Worm (Caenorhabditis elegans) whole organism, midembryonic: Measurements from ENCODE around the gene ptr-14.
"Not testable (repeated sequence)": the region's sequence is repeated elsewhere in the genome, so short reads cannot be mapped to it uniquely, and the experiment has no call there.

ENCODE experiments used
- T22C8.4 ChIP-seq: fragments of 200-800 bp; sonication (Bioruptor generic); IDR thresholded peaks from 2 replicates; pipeline ENCODE4 v1.3.6; 2022; ENCODE audit warnings: missing genetic modification characterization, missing compliant biosample characterization
- cog-1 ChIP-seq: sonication (generic microtip); optimal IDR thresholded peaks from 2 replicates; lab custom pipeline; 2016; ENCODE audit warnings: missing genetic modification characterization, missing compliant biosample characterization
- flt-1 ChIP-seq: fragments of 200-800 bp; sonication (Bioruptor generic); IDR thresholded peaks from 2 replicates; pipeline ENCODE4 v1.3.6; 2022; ENCODE audit warnings: missing genetic modification characterization, missing compliant biosample characterization
- klf-2 ChIP-seq: fragments of 200-800 bp; sonication (Bioruptor generic); conservative IDR thresholded peaks from 2 replicates; pipeline ENCODE4 v1.3.6; 2022; ENCODE audit warnings: missing genetic modification reagents, missing genetic modification characterization, missing compliant biosample characterization
- med-1 ChIP-seq: sonication (generic microtip); optimal IDR thresholded peaks from 2 replicates; lab custom pipeline; 2017; ENCODE audit warnings: missing genetic modification characterization, mild to moderate bottlenecking, missing compliant biosample characterization, antibody characterized with exemption, missing genetic modification reagents; ENCODE audit not compliant: insufficient read depth
- ref-1 ChIP-seq: fragments of 200-800 bp; sonication (Bioruptor generic); conservative IDR thresholded peaks from 2 replicates; pipeline ENCODE4 v1.3.6; 2022; ENCODE audit warnings: missing genetic modification reagents, missing genetic modification characterization, missing compliant biosample characterization
- tab-1 ChIP-seq: fragments of 200-800 bp; sonication (Bioruptor generic); IDR thresholded peaks from 2 replicates; pipeline ENCODE4 v1.3.6; 2022; ENCODE audit warnings: missing genetic modification characterization, missing compliant biosample characterization
- ztf-23 ChIP-seq: fragments of 200-800 bp; sonication (Bioruptor generic); IDR thresholded peaks from 2 replicates; pipeline ENCODE4 v1.3.6; 2022; ENCODE audit warnings: missing genetic modification reagents, missing genetic modification characterization, missing compliant biosample characterization
- ztf-29 ChIP-seq: fragments of 200-800 bp; sonication (Bioruptor generic); IDR thresholded peaks from 2 replicates; pipeline ENCODE4 v1.3.6; 2022; ENCODE audit warnings: missing genetic modification reagents, missing genetic modification characterization, missing compliant biosample characterization

Gene ptr-14

ce11 chrIV:10612281-10612680, 2.9 kb upstream of the ptr-14 start:
- no peak for TF ChIP-seq flt-1 (GFP tag; lab: Robert Waterston, UW)
- no peak for TF ChIP-seq cog-1
- TF ChIP-seq T22C8.4 (GFP tag; lab: Robert Waterston, UW) = no peak
- TF ChIP-seq ztf-29 = no peak
- no peak for TF ChIP-seq ztf-23 (GFP tag; lab: Robert Waterston, UW)
- no peak for TF ChIP-seq klf-2 (GFP tag; lab: Robert Waterston, UW)
- no peak for TF ChIP-seq med-1 (GFP tag; lab: Kevin White, UChicago)
- TF ChIP-seq ref-1 (GFP tag; lab: Robert Waterston, UW) = no peak
- no peak for TF ChIP-seq tab-1 (GFP tag; lab: Robert Waterston, UW)

- TF ChIP-seq cog-1 (no peak), tab-1 (GFP tag; lab: Robert Waterston, UW) (no peak), ref-1 (GFP tag; lab: Robert Waterston, UW) (no peak), ztf-29 (no peak), T22C8.4 (GFP tag; lab: Robert Waterston, UW) (no peak), ztf-23 (GFP tag; lab: Robert Waterston, UW) (no peak), med-1 (GFP tag; lab: Kevin White, UChicago) (no peak), klf-2 (GFP tag; lab: Robert Waterston, UW) (no peak), flt-1 (GFP tag; lab: Robert Waterston, UW) (no peak)
Observed at ce11 chrIV:10616366-10616765, 1.1 kb downstream of the ptr-14 start.

ce11 chrIV:10617099-10617498, 1.9 kb downstream of the ptr-14 start:
- no peak for TF ChIP-seq cog-1
- TF ChIP-seq ztf-29 = no peak
- no peak for TF ChIP-seq flt-1 (GFP tag; lab: Robert Waterston, UW)
- TF ChIP-seq tab-1 (GFP tag; lab: Robert Waterston, UW) = no peak
- no peak for TF ChIP-seq klf-2 (GFP tag; lab: Robert Waterston, UW)
- no peak for TF ChIP-seq T22C8.4 (GFP tag; lab: Robert Waterston, UW)
- TF ChIP-seq ztf-23 (GFP tag; lab: Robert Waterston, UW) = no peak
- no peak for TF ChIP-seq med-1 (GFP tag; lab: Kevin White, UChicago)
- TF ChIP-seq ref-1 (GFP tag; lab: Robert Waterston, UW) = no peak

DNA sequence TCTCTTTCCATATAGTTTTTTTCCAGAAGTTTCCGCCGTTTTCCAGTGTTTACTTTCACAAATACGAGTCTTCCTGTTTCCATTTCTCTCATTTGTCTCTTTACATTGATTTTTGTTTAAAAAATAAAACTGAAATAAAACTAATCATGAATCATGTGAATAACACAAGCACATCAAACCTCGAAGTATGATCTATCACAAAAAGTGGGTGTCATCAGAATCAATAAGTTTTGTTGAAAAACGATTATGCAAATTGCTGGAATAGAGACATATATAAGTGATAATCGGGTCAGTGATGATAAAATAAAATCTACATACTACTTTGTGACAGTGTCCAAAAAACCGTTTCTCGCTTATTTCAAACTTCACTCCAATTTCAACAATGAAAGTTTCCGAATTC, 5.6 kb downstream of the ptr-14 start, which contains the start of gene R09H10.7:
R09H10.7 (plus strand) TSS at position 301 of the 400 bp plus-strand sequence.
- TF ChIP-seq flt-1 (GFP tag; lab: Robert Waterston, UW) = no peak
- no peak for TF ChIP-seq klf-2 (GFP tag; lab: Robert Waterston, UW)
- no peak for TF ChIP-seq med-1 (GFP tag; lab: Kevin White, UChicago)
- no peak for TF ChIP-seq cog-1
- no peak for TF ChIP-seq tab-1 (GFP tag; lab: Robert Waterston, UW)
- TF ChIP-seq ztf-23 (GFP tag; lab: Robert Waterston, UW) = no peak
- no peak for TF ChIP-seq ref-1 (GFP tag; lab: Robert Waterston, UW)
- no peak for TF ChIP-seq ztf-29
- TF ChIP-seq T22C8.4 (GFP tag; lab: Robert Waterston, UW) = no peak

DNA sequence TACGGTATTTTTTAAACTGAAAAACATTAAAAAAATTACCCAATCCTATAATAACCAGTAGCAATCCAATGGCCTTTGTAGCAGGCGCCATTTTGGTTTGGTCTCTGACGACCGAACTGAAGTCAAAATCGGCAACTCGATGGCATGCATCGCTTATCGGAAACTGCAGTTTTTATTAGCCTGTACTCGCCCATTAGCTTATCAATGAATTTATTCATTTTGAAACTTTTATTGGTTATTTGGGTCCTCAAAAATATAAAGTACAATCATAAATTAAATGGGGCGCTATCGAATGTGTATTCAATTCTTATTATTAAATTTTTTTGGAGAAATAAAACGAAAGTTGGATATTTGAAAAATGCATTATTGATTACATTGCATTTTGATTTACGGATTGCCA, 13.5 kb downstream of the ptr-14 start, which contains the start of gene R09H10.5:
R09H10.5 (minus strand) TSS at position 106 of the 400 bp plus-strand sequence.
- TF ChIP-seq ztf-29 = no peak
- no peak for TF ChIP-seq cog-1
- no peak for TF ChIP-seq ztf-23 (GFP tag; lab: Robert Waterston, UW)
- TF ChIP-seq med-1 (GFP tag; lab: Kevin White, UChicago) = no peak
- no peak for TF ChIP-seq tab-1 (GFP tag; lab: Robert Waterston, UW)
- no peak for TF ChIP-seq klf-2 (GFP tag; lab: Robert Waterston, UW)
- no peak for TF ChIP-seq ref-1 (GFP tag; lab: Robert Waterston, UW)
- no peak for TF ChIP-seq T22C8.4 (GFP tag; lab: Robert Waterston, UW)
- no peak for TF ChIP-seq flt-1 (GFP tag; lab: Robert Waterston, UW)

ce11 chrIV:10630953-10631554, 15.8 kb downstream of the ptr-14 start, which contains the start of gene F56C4.4:
F56C4.4 (minus strand) TSS chrIV:10631267.
- TF ChIP-seq klf-2 (GFP tag; lab: Robert Waterston, UW) (no peak), T22C8.4 (GFP tag; lab: Robert Waterston, UW) (no peak), ztf-29 (no peak), tab-1 (GFP tag; lab: Robert Waterston, UW) (no peak)

DNA sequence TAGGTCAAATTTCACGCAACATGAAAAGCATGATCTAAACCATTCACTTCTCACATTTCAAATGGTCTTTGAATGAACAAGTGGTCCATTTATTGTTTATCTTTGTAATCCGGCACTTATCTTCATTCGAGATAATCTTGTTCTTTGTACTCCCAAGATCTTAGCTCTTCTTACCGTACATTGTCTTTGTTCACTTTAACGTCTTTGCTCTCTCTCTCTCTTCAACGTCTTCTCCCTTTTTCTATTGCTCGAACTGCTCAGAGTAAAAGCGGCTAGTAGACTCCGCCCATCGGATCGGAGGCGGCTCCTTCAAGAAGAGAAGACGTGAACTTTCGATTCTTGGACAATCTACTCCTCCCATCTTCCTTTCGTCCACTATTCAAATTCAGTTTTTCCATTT, 21.4 kb downstream of the ptr-14 start, which contains the start of gene F56C4.1:
F56C4.1 (plus strand) TSS at position 301 of the 400 bp plus-strand sequence.
- TF ChIP-seq ztf-23 (GFP tag; lab: Robert Waterston, UW) (no peak), ref-1 (GFP tag; lab: Robert Waterston, UW) (no peak), flt-1 (GFP tag; lab: Robert Waterston, UW) (no peak), T22C8.4 (GFP tag; lab: Robert Waterston, UW) (no peak), cog-1 (no peak), ztf-29 (no peak), klf-2 (GFP tag; lab: Robert Waterston, UW) (no peak), tab-1 (GFP tag; lab: Robert Waterston, UW) (no peak), med-1 (GFP tag; lab: Kevin White, UChicago) (no peak)

- TF ChIP-seq T22C8.4 (GFP tag; lab: Robert Waterston, UW) = no peak
- TF ChIP-seq ref-1 (GFP tag; lab: Robert Waterston, UW) = no peak
- no peak for TF ChIP-seq cog-1
- TF ChIP-seq med-1 (GFP tag; lab: Kevin White, UChicago) = no peak
Observed at ce11 chrIV:10638977-10639376, 23.8 kb downstream of the ptr-14 start, which contains the start of gene F56C4.2. F56C4.2 (plus strand) TSS chrIV:10639277.

DNA sequence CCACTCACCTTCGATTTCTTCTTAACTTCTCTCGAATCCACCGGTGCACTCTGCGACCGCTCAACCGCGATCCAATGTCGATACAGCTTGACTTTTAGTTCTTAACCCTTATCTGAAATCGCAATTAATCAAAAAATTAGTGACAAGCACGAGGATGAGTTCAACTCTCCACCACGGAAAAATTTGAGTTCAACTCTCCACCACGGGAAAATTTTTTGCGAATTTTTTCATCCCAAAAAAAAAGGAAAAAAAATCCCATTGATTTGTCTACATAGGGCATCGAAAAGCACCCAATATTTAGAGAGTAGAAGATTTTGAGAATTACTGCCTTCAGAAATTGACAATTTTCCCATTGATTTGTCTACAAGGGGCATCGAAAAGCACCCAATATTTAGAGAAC, 38.8 kb downstream of the ptr-14 start, which contains the start of gene glb-19:
glb-19 (minus strand) TSS at position 101 of the 400 bp plus-strand sequence.
- not testable (repeated sequence) for TF ChIP-seq T22C8.4, ztf-23, ref-1 (GFP tag; lab: Robert Waterston, UW)
